Fruit fly (Drosophila melanogaster): ENCODE results near the gene CG7879.

Gene CG7879

dm6 chr3L:1516631-1517273 is 51.7 kb downstream of the CG7879 start, which contains the start of gene cue:
Gene cue (minus strand): TSS chr3L:1517271.
- TF ChIP-seq h (GFP tag; optimal IDR thresholded peaks at IDR 0.05) (peak; percentile 29), Rel (GFP tag; optimal IDR thresholded peaks at IDR 0.05) (no peak), Rel (tag; optimal IDR thresholded peaks at IDR 0.05) (no peak), dsf (GFP tag; optimal IDR thresholded peaks at IDR 0.05; ENCODE audit: borderline replicate concordance) (no peak), sv (GFP tag; optimal IDR thresholded peaks at IDR 0.05) (no peak)

- TF ChIP-seq Hr78 (GFP tag; optimal IDR thresholded peaks at IDR 0.05) (no peak), woc (GFP tag; optimal IDR thresholded peaks at IDR 0.05) (peak; percentile 37), sage (GFP tag; optimal IDR thresholded peaks at IDR 0.05) (no peak), pan (optimal IDR thresholded peaks at IDR 0.05) (no peak), Mio (GFP tag; optimal IDR thresholded peaks at IDR 0.05) (no peak), N (GFP tag; optimal IDR thresholded peaks at IDR 0.05) (no peak), foxo (GFP tag; optimal IDR thresholded peaks at IDR 0.05) (peak in 1 of 2 experiments; percentile 75), HLH106 (tag; optimal IDR thresholded peaks at IDR 0.05) (peak; percentile 66), rgr (GFP tag; optimal IDR thresholded peaks at IDR 0.05) (peak; percentile 71), CG9705 (GFP tag; optimal IDR thresholded peaks at IDR 0.05) (peak; percentile 5), dmrt93B (GFP tag; optimal IDR thresholded peaks at IDR 0.05) (peak; percentile 55), lola (GFP tag; optimal IDR thresholded peaks at IDR 0.05) (no peak), usp (GFP tag; optimal IDR thresholded peaks at IDR 0.05) (no peak), tai (GFP tag; optimal IDR thresholded peaks at IDR 0.05) (no peak), Jra (GFP tag; optimal IDR thresholded peaks at IDR 0.05) (no peak), Dif (GFP tag; optimal IDR thresholded peaks at IDR 0.05; ENCODE audit: partially characterized antibody) (no peak), sv (GFP tag; optimal IDR thresholded peaks at IDR 0.05) (peak; percentile 35), Myc (optimal IDR thresholded peaks at IDR 0.05) (no peak), dsf (GFP tag; optimal IDR thresholded peaks at IDR 0.05; ENCODE audit: borderline replicate concordance) (no peak), CrebA (GFP tag; optimal IDR thresholded peaks at IDR 0.05; ENCODE audit: borderline replicate concordance) (no peak), dl (GFP tag; optimal IDR thresholded peaks at IDR 0.05; ENCODE audit: insufficient read depth in 1 of 2, partially characterized antibody in 2 of 2) (no peak), Rel (GFP tag; optimal IDR thresholded peaks at IDR 0.05) (no peak), Rel (tag; optimal IDR thresholded peaks at IDR 0.05) (no peak), GATAd (GFP tag; optimal IDR thresholded peaks at IDR 0.05) (no peak), jim (GFP tag; optimal IDR thresholded peaks at IDR 0.05) (no peak), ey (GFP tag; optimal IDR thresholded peaks at IDR 0.05) (peak; percentile 78), br (GFP tag; optimal IDR thresholded peaks at IDR 0.05) (peak; percentile 46), h (GFP tag; optimal IDR thresholded peaks at IDR 0.05) (no peak), psq (GFP tag; optimal IDR thresholded peaks at IDR 0.05) (peak; percentile 52), Dfd (GFP tag; optimal IDR thresholded peaks at IDR 0.05) (no peak), Hnf4 (GFP tag; optimal IDR thresholded peaks at IDR 0.05) (peak; percentile 50), brk (GFP tag; optimal IDR thresholded peaks at IDR 0.05) (no peak), Abd-B (GFP tag; optimal IDR thresholded peaks at IDR 0.05) (no peak), Sp1 (GFP tag; optimal IDR thresholded peaks at IDR 0.05) (peak; percentile 56), Vsx2 (GFP tag; optimal IDR thresholded peaks at IDR 0.05; ENCODE audit: partially characterized antibody) (no peak), OdsH (GFP tag; optimal IDR thresholded peaks at IDR 0.05) (peak; percentile 70), fru (GFP tag; optimal IDR thresholded peaks at IDR 0.05) (peak; percentile 72), CG32264 (GFP tag; optimal IDR thresholded peaks at IDR 0.05) (no peak), Hr83 (GFP tag; optimal IDR thresholded peaks at IDR 0.05; ENCODE audit: poor library complexity, severe bottlenecking) (no peak)
These were observed 52.4 kb downstream of the CG7879 start for dm6 chr3L:1515820-1516540.

All from whole organism, wandering third instar larva.